Fruit fly (Drosophila melanogaster) whole organism, wandering third instar larva: Measurements from ENCODE around the gene Rab9.
A peak's percentile ranks its signal among the peaks of the same experiment; 100 is the strongest.

Experiments
- Abd-B ChIP-seq: fragments of >200 bp; optimal IDR thresholded peaks from 2 replicates; lab custom pipeline; 2017; ENCODE audit warnings: missing biosample characterization, missing genetic modification characterization
- CG32264 ChIP-seq: fragments of 200-800 bp; sonication (Bioruptor generic); optimal IDR thresholded peaks from 2 replicates; lab custom pipeline; 2016; ENCODE audit warnings: missing biosample characterization, missing genetic modification characterization
- CG9705 ChIP-seq: fragments of 200-800 bp; sonication (Bioruptor generic); optimal IDR thresholded peaks from 2 replicates; lab custom pipeline; 2018; ENCODE audit warnings: missing biosample characterization, mild to moderate bottlenecking, missing genetic modification characterization
- Dfd ChIP-seq: fragments of >200 bp; optimal IDR thresholded peaks from 2 replicates; lab custom pipeline; 2017; ENCODE audit warnings: missing biosample characterization, missing genetic modification characterization
- Dif ChIP-seq: fragments of 200-275, 200-300 bp; sonication (Bioruptor generic); optimal IDR thresholded peaks from 2 replicates; lab custom pipeline; 2018; ENCODE audit warnings: missing biosample characterization, missing genetic modification characterization; ENCODE audit not compliant: partially characterized antibody
- GATAd ChIP-seq: sonication (Bioruptor generic); optimal IDR thresholded peaks from 2 replicates; lab custom pipeline; 2016; ENCODE audit warnings: missing biosample characterization, missing genetic modification characterization
- Hr78 ChIP-seq: fragments of >200 bp; optimal IDR thresholded peaks from 2 replicates; lab custom pipeline; 2017; ENCODE audit warnings: missing biosample characterization, missing genetic modification characterization
- Hr83 ChIP-seq: fragments of 200-300 bp; sonication (Bioruptor generic); optimal IDR thresholded peaks from 2 replicates; lab custom pipeline; 2016; ENCODE audit warnings: missing biosample characterization, mild to moderate bottlenecking, missing genetic modification characterization, moderate library complexity; ENCODE audit not compliant: poor library complexity, severe bottlenecking
- Jra ChIP-seq: sonication (Bioruptor generic); optimal IDR thresholded peaks from 2 replicates; lab custom pipeline; 2016; ENCODE audit warnings: missing biosample characterization, missing genetic modification characterization
- Mio ChIP-seq: sonication (Bioruptor generic); optimal IDR thresholded peaks from 2 replicates; lab custom pipeline; 2016; ENCODE audit warnings: missing biosample characterization, missing genetic modification characterization
- Myc ChIP-seq: fragments of >200 bp; optimal IDR thresholded peaks from 2 replicates; lab custom pipeline; 2017
- N ChIP-seq: fragments of >200 bp; optimal IDR thresholded peaks from 2 replicates; lab custom pipeline; 2018; ENCODE audit warnings: missing biosample characterization, missing external identifiers, missing genetic modification characterization
- OdsH ChIP-seq: fragments of 200-800 bp; sonication (Bioruptor generic); optimal IDR thresholded peaks from 2 replicates; lab custom pipeline; 2016; ENCODE audit warnings: missing biosample characterization, mild to moderate bottlenecking, missing genetic modification characterization
- Rel ChIP-seq, 2 experiments: fragments of 200-800 bp; sonication (Bioruptor generic) in 1 of 2; optimal IDR thresholded peaks; 2 replicates in 1 of 2; 3 replicates in 1 of 2; lab custom pipeline; 2016 to 2019; ENCODE audit warnings: mild to moderate bottlenecking in 2 of 2, missing biosample characterization in 2 of 2, missing genetic modification characterization in 2 of 2, moderate library complexity in 1 of 2
- Sp1 ChIP-seq: fragments of 200-800 bp; sonication (Bioruptor generic); optimal IDR thresholded peaks from 3 replicates; lab custom pipeline; 2019; ENCODE audit warnings: missing biosample characterization, mild to moderate bottlenecking, missing genetic modification characterization, moderate library complexity
- Vsx2 ChIP-seq: fragments of 200-300, 225-300 bp; sonication (Bioruptor generic); optimal IDR thresholded peaks from 2 replicates; lab custom pipeline; 2018; ENCODE audit warnings: missing biosample characterization, missing genetic modification characterization; ENCODE audit not compliant: partially characterized antibody
- br ChIP-seq: fragments of 200-800 bp; sonication (Bioruptor generic); optimal IDR thresholded peaks from 2 replicates; lab custom pipeline; 2016; ENCODE audit warnings: missing biosample characterization, missing genetic modification characterization
- dl ChIP-seq, 2 experiments: fragments of 175-275, 200-275 bp in 1 of 2; fragments of 200-275 bp in 1 of 2; sonication (Bioruptor generic); optimal IDR thresholded peaks; lab custom pipeline; 2018; ENCODE audit warnings: mild to moderate bottlenecking in 2 of 2, missing biosample characterization in 2 of 2, missing genetic modification characterization in 2 of 2, moderate library complexity in 2 of 2; ENCODE audit not compliant: partially characterized antibody in 2 of 2, insufficient read depth in 1 of 2
- dmrt93B ChIP-seq: fragments of 200-800 bp; sonication (Bioruptor generic); optimal IDR thresholded peaks from 2 replicates; lab custom pipeline; 2018; ENCODE audit warnings: missing biosample characterization, mild to moderate bottlenecking, missing genetic modification characterization
- dsf ChIP-seq: sonication (Bioruptor generic); optimal IDR thresholded peaks from 2 replicates; lab custom pipeline; 2016; ENCODE audit warnings: missing biosample characterization, missing genetic modification characterization, borderline replicate concordance
- ey ChIP-seq: fragments of 200-800 bp; sonication (Bioruptor generic); optimal IDR thresholded peaks from 2 replicates; lab custom pipeline; 2016; ENCODE audit warnings: missing biosample characterization, missing genetic modification characterization
- foxo ChIP-seq, 2 experiments: fragments of 200-800 bp; sonication (Bioruptor generic); optimal IDR thresholded peaks; 2 replicates in 1 of 2; 3 replicates in 1 of 2; lab custom pipeline; 2016 to 2017; ENCODE audit warnings: missing biosample characterization in 2 of 2, missing genetic modification characterization in 2 of 2
- fru ChIP-seq: fragments of 200-800 bp; sonication (Bioruptor generic); optimal IDR thresholded peaks from 3 replicates; lab custom pipeline; 2016; ENCODE audit warnings: missing biosample characterization, mild to moderate bottlenecking, missing genetic modification characterization
- h ChIP-seq: fragments of 200-800 bp; sonication (Bioruptor generic); optimal IDR thresholded peaks from 3 replicates; lab custom pipeline; 2016; ENCODE audit warnings: missing biosample characterization, mild to moderate bottlenecking, missing genetic modification characterization
- jim ChIP-seq: fragments of 175-275, 200-325 bp; sonication (Bioruptor generic); optimal IDR thresholded peaks from 2 replicates; lab custom pipeline; 2016; ENCODE audit warnings: missing biosample characterization, mild to moderate bottlenecking, missing genetic modification characterization
- pan ChIP-seq: fragments of >200 bp; optimal IDR thresholded peaks from 2 replicates; lab custom pipeline; 2017
- rgr ChIP-seq: fragments of 200-800 bp; sonication (Bioruptor generic); optimal IDR thresholded peaks from 3 replicates; lab custom pipeline; 2016; ENCODE audit warnings: missing biosample characterization, mild to moderate bottlenecking, missing genetic modification characterization
- sage ChIP-seq: fragments of 200-800 bp; sonication (Bioruptor generic); optimal IDR thresholded peaks from 2 replicates; lab custom pipeline; 2016; ENCODE audit warnings: missing biosample characterization, mild to moderate bottlenecking, missing genetic modification characterization
- tai ChIP-seq: sonication (Bioruptor generic); optimal IDR thresholded peaks from 2 replicates; lab custom pipeline; 2016; ENCODE audit warnings: missing biosample characterization, missing genetic modification characterization
- usp ChIP-seq: fragments of >200 bp; optimal IDR thresholded peaks from 2 replicates; lab custom pipeline; 2017; ENCODE audit warnings: missing biosample characterization, missing genetic modification characterization
- woc ChIP-seq: sonication (Bioruptor generic); optimal IDR thresholded peaks from 2 replicates; lab custom pipeline; 2016; ENCODE audit warnings: missing biosample characterization, mild to moderate bottlenecking, missing genetic modification characterization

Rab9 gene

DNA sequence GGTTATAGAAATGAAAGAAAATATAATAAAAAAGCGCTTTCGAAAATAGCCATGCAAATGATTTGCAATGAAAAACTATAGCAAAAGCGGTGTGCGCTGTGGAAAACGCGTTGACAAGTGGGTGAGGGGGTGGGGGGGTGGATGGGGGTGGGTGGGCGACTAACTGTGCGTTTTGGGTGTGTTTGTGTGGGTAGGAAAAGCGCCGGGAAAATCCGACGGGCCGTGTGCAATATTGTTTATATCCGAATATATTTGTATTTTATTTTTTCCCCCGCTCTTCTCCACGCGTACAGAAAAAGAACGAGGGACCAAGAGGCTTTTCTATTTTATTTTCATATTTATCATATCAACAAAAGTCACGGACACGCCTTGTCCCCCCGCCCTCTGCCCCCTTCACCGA, 26.0 kb upstream of the Rab9 start:
- TF ChIP-seq woc, result no peak
- no peak for TF ChIP-seq dsf
- TF ChIP-seq h (GFP tag; lab: Kevin White, UChicago), result no peak
- no peak for TF ChIP-seq Vsx2 (GFP tag; lab: Kevin White, UChicago)
- no peak for TF ChIP-seq Mio
- no peak for TF ChIP-seq dmrt93B (GFP tag; lab: Kevin White, UChicago)
- TF ChIP-seq Dif (GFP tag; lab: Kevin White, UChicago), result no peak
- TF ChIP-seq CG32264 (GFP tag; lab: Kevin White, UChicago), result no peak
- no peak for TF ChIP-seq usp (GFP tag; lab: Kevin White, UChicago)
- no peak for TF ChIP-seq fru (GFP tag; lab: Kevin White, UChicago)
- TF ChIP-seq foxo (GFP tag; optimal IDR thresholded peaks at IDR 0.05; lab: Kevin White, UChicago), result no peak
- TF ChIP-seq OdsH (GFP tag; lab: Kevin White, UChicago), result no peak
- no peak for TF ChIP-seq jim (GFP tag; lab: Kevin White, UChicago)

- no peak for TF ChIP-seq Sp1 (GFP tag; lab: Kevin White, UChicago)
- no peak for TF ChIP-seq Hr78 (GFP tag; lab: Kevin White, UChicago)
- TF ChIP-seq, all 38 proteins: peak for 0
Measured at dm6 chr2L:19411966-19412365, 20.4 kb upstream of the Rab9 start.

DNA sequence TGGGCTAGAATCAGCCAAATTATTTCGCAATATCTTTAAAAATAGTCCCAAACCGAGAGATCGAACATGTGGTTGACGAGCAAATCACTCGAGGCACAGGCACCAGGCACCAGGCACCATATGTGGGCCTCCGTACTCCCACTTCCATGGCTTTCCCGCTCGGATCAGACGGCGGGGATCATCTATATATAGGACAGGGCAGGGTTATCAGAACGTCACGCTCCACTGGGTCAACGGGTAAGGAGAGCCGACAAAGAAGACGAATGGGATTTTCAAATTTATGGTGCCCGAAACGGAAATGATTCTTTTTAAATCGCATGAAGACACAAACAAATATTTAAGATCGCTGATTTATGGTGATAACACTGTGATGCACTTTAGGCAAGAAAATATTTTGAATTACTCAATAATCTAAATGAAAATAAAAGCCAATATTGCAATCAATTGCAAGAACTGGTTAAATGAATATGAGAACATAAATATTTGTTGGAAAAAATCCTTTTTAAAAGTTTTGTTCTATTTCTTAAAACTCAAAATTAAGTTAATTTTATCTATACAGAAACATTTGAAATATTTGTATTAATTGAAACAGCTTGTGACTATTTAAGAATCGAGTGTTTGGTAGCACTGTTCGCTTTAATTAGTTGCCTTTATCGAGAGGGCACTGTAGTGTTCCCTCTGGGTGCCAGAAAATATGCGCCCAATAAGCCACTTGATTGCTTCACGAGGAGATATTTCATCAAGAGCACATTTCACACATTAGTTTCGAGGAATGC, 19.1 kb upstream of the Rab9 start:
- TF ChIP-seq GATAd (GFP tag; lab: Kevin White, UChicago) (no peak), tai (GFP tag; lab: Kevin White, UChicago) (no peak), dl (GFP tag; optimal IDR thresholded peaks at IDR 0.05; lab: Kevin White, UChicago; ENCODE audit: insufficient read depth in 1 of 2, partially characterized antibody in 2 of 2) (no peak), Vsx2 (GFP tag; lab: Kevin White, UChicago) (no peak), OdsH (GFP tag; lab: Kevin White, UChicago) (no peak), N (no peak), Dif (GFP tag; lab: Kevin White, UChicago) (no peak), Dfd (GFP tag; lab: Kevin White, UChicago) (no peak), usp (GFP tag; lab: Kevin White, UChicago) (no peak), Hr83 (GFP tag; lab: Kevin White, UChicago) (no peak), Myc (lab: Kevin White, UChicago) (no peak), Jra (no peak), rgr (GFP tag; lab: Kevin White, UChicago) (no peak), CG9705 (no peak)
- TF ChIP-seq, all 38 proteins: peak for 0

DNA sequence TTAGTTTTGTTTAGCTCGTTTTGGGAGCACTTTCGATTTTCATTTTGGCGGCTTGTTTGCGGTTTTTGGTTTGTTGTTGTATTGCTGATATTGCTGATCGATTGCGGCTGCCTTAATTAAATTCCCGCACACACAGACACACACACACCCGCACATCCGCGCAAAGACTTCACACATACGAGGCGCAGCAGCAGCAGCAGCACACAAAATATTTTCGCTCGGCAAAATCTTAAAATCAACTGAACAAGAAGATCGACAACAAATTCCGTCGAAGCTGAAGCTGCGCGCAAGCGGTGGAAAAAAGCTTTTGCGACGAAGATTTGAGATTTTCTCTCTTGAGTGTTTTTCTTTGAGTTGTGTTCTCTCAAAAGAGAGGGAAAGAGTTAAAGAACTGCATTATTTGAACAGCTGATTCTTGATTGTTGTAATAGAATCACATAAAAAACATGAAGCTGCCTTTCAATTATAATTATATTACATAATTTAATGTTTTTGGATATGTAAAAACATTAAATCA, 18.1 kb upstream of the Rab9 start:
- TF ChIP-seq CG32264 (GFP tag; lab: Kevin White, UChicago) (no peak), Rel (GFP tag; optimal IDR thresholded peaks at IDR 0.05; lab: Kevin White, UChicago) (no peak), Rel (tag; optimal IDR thresholded peaks at IDR 0.05; lab: Kevin White, UChicago) (no peak), woc (no peak), Dfd (GFP tag; lab: Kevin White, UChicago) (peak; percentile 76), Abd-B (no peak), sage (GFP tag; lab: Kevin White, UChicago) (no peak), br (GFP tag; lab: Kevin White, UChicago) (no peak), N (no peak), Hr78 (GFP tag; lab: Kevin White, UChicago) (no peak)
- TF ChIP-seq, all 38 proteins: peak for 1

DNA sequence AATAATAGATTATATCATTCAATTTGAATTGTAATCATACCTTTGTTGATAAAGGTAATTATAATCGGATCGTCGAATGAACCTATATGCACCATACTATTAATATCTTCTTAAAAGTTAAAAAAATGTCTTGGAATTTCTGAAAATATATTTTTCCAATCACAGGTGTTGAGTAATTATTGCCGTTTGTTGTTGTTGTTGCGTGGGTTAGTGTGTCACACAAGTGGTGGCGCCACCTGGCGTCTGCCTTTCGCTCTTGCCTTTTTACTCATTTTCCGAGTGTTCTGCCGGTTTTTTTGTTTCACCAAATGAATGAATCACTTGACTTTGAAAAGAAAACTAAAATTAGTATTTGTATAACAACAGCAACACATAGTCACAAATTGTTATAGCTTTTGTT, 17.2 kb upstream of the Rab9 start:
- TF ChIP-seq pan (no peak), dsf (no peak), CG9705 (no peak), Rel (GFP tag; optimal IDR thresholded peaks at IDR 0.05; lab: Kevin White, UChicago) (no peak), Rel (tag; optimal IDR thresholded peaks at IDR 0.05; lab: Kevin White, UChicago) (no peak), fru (GFP tag; lab: Kevin White, UChicago) (no peak), Mio (no peak), ey (no peak)
